Worm (Caenorhabditis elegans) whole organism, late embryonic: ENCODE data around the gene T05A8.7.

ENCODE experiments used
- C38D4.7 ChIP-seq: fragments of 200-800 bp; sonication (Bioruptor generic); optimal IDR thresholded peaks from 2 replicates; lab custom pipeline; 2018; ENCODE audit warnings: mild to moderate bottlenecking, missing genetic modification characterization, moderate library complexity, missing compliant biosample characterization
- T23F11.4 ChIP-seq: fragments of 200-800 bp; sonication (Bioruptor generic); optimal IDR thresholded peaks from 2 replicates; lab custom pipeline; 2018; ENCODE audit warnings: mild to moderate bottlenecking, missing genetic modification characterization, missing compliant biosample characterization
- Y22D7AL.16 ChIP-seq: sonication (generic microtip); optimal IDR thresholded peaks from 2 replicates; lab custom pipeline; 2016; ENCODE audit warnings: missing genetic modification characterization, missing compliant biosample characterization
- ahr-1 ChIP-seq: sonication (generic microtip); optimal IDR thresholded peaks from 2 replicates; lab custom pipeline; 2016; ENCODE audit warnings: missing genetic modification characterization, missing compliant biosample characterization
- ceh-14 ChIP-seq: sonication (generic microtip); optimal IDR thresholded peaks from 2 replicates; lab custom pipeline; 2016; ENCODE audit warnings: missing genotype, missing genetic modification characterization, missing compliant biosample characterization
- ceh-19 ChIP-seq: fragments of 200-800 bp; sonication (Bioruptor generic); optimal IDR thresholded peaks from 2 replicates; lab custom pipeline; 2018; ENCODE audit warnings: mild to moderate bottlenecking, missing genetic modification characterization, missing compliant biosample characterization
- ceh-2 ChIP-seq: sonication (generic microtip); optimal IDR thresholded peaks from 2 replicates; lab custom pipeline; 2016; ENCODE audit warnings: missing genotype, missing genetic modification characterization, missing compliant biosample characterization
- ceh-31 ChIP-seq: sonication (generic microtip); optimal IDR thresholded peaks from 2 replicates; lab custom pipeline; 2016; ENCODE audit warnings: missing genetic modification characterization, missing compliant biosample characterization
- ceh-34 ChIP-seq: sonication (generic microtip); optimal IDR thresholded peaks from 2 replicates; lab custom pipeline; 2016; ENCODE audit warnings: mild to moderate bottlenecking, missing genetic modification characterization, missing compliant biosample characterization
- ceh-45 ChIP-seq: fragments of 200-800 bp; sonication (Bioruptor generic); IDR thresholded peaks from 2 replicates; pipeline ENCODE4 v1.3.6; 2022; ENCODE audit warnings: missing genetic modification reagents, missing genetic modification characterization, missing compliant biosample characterization
- ceh-6 ChIP-seq: fragments of 200-800 bp; sonication (Bioruptor generic); optimal IDR thresholded peaks from 2 replicates; lab custom pipeline; 2018; ENCODE audit warnings: mild to moderate bottlenecking, missing genetic modification characterization, missing compliant biosample characterization
- ceh-9 ChIP-seq: sonication (generic microtip); optimal IDR thresholded peaks from 2 replicates; lab custom pipeline; 2016; ENCODE audit warnings: mild to moderate bottlenecking, missing genetic modification characterization, inconsistent platforms, missing compliant biosample characterization
- che-1 ChIP-seq: sonication (generic microtip); optimal IDR thresholded peaks from 2 replicates; lab custom pipeline; 2016; ENCODE audit warnings: mild to moderate bottlenecking, missing genetic modification characterization, missing compliant biosample characterization
- ets-4 ChIP-seq: sonication (generic microtip); optimal IDR thresholded peaks from 2 replicates; lab custom pipeline; 2016; ENCODE audit warnings: missing genetic modification characterization, missing compliant biosample characterization
- eyg-1 ChIP-seq: sonication (generic microtip); optimal IDR thresholded peaks from 2 replicates; lab custom pipeline; 2016; ENCODE audit warnings: missing genotype, missing genetic modification characterization, missing compliant biosample characterization
- fax-1 ChIP-seq: sonication (generic microtip); optimal IDR thresholded peaks from 2 replicates; lab custom pipeline; 2016; ENCODE audit warnings: missing genotype, missing genetic modification characterization, missing compliant biosample characterization
- fkh-10 ChIP-seq: fragments of 150-350 bp; optimal IDR thresholded peaks from 2 replicates; lab custom pipeline; 2014; ENCODE audit warnings: missing biosample characterization, missing genetic modification reagents, missing genetic modification characterization
- gmeb-2 ChIP-seq: sonication (generic microtip); optimal IDR thresholded peaks from 2 replicates; lab custom pipeline; 2016; ENCODE audit warnings: missing genetic modification characterization, inconsistent platforms, missing compliant biosample characterization
- hlh-13 ChIP-seq: fragments of 200-800 bp; sonication (Bioruptor generic); optimal IDR thresholded peaks from 2 replicates; lab custom pipeline; 2018; ENCODE audit warnings: mild to moderate bottlenecking, missing genetic modification characterization, missing compliant biosample characterization
- hlh-15 ChIP-seq: sonication (generic microtip); optimal IDR thresholded peaks from 2 replicates; lab custom pipeline; 2016; ENCODE audit warnings: missing genetic modification characterization, missing compliant biosample characterization
- hlh-8 ChIP-seq: sonication (generic microtip); optimal IDR thresholded peaks from 2 replicates; lab custom pipeline; 2016; ENCODE audit warnings: missing genotype, missing genetic modification characterization, missing compliant biosample characterization
- lim-6 ChIP-seq: sonication (generic microtip); optimal IDR thresholded peaks from 2 replicates; lab custom pipeline; 2016; ENCODE audit warnings: missing genetic modification characterization, missing compliant biosample characterization
- lin-11 ChIP-seq: fragments of 200-800 bp; sonication (Bioruptor generic); optimal IDR thresholded peaks from 2 replicates; lab custom pipeline; 2018; ENCODE audit warnings: mild to moderate bottlenecking, missing genetic modification characterization, missing compliant biosample characterization
- madf-2 ChIP-seq: sonication (generic microtip); optimal IDR thresholded peaks from 2 replicates; lab custom pipeline; 2017; ENCODE audit warnings: missing genetic modification characterization, missing compliant biosample characterization
- mec-3 ChIP-seq: sonication (generic microtip); optimal IDR thresholded peaks from 2 replicates; lab custom pipeline; 2016; ENCODE audit warnings: borderline replicate concordance, missing genetic modification characterization, missing compliant biosample characterization
- nfya-1 ChIP-seq: sonication (generic microtip); optimal IDR thresholded peaks from 2 replicates; lab custom pipeline; 2017; ENCODE audit warnings: missing genetic modification characterization, mild to moderate bottlenecking, missing compliant biosample characterization, antibody characterized with exemption, moderate library complexity
- nhr-232 ChIP-seq: sonication (generic microtip); optimal IDR thresholded peaks from 2 replicates; lab custom pipeline; 2016; ENCODE audit warnings: missing genetic modification characterization, missing compliant biosample characterization
- npax-4 ChIP-seq: sonication (generic microtip); optimal IDR thresholded peaks from 2 replicates; lab custom pipeline; 2016; ENCODE audit warnings: missing genetic modification characterization, missing compliant biosample characterization
- pag-3 ChIP-seq: sonication (generic microtip); optimal IDR thresholded peaks from 2 replicates; lab custom pipeline; 2016; ENCODE audit warnings: missing compliant biosample characterization, missing genetic modification characterization, borderline replicate concordance
- pat-9 ChIP-seq: fragments of 200-800 bp; sonication (Bioruptor generic); optimal IDR thresholded peaks from 2 replicates; lab custom pipeline; 2018; ENCODE audit warnings: mild to moderate bottlenecking, missing genetic modification characterization, moderate library complexity, missing compliant biosample characterization
- pax-1 ChIP-seq: fragments of 150-350 bp; optimal IDR thresholded peaks from 2 replicates; lab custom pipeline; 2014; ENCODE audit warnings: missing biosample characterization, missing genetic modification characterization
- pha-2 ChIP-seq: sonication (generic microtip); optimal IDR thresholded peaks from 2 replicates; lab custom pipeline; 2017; ENCODE audit warnings: mild to moderate bottlenecking, missing genetic modification characterization, missing compliant biosample characterization
- pha-4 ChIP-seq: fragments of 150-350 bp; optimal IDR thresholded peaks from 2 replicates; lab custom pipeline; 2018; ENCODE audit warnings: missing biosample characterization, missing genetic modification reagents, missing genetic modification characterization
- pqm-1 ChIP-seq: sonication (generic microtip); optimal IDR thresholded peaks from 2 replicates; lab custom pipeline; 2016; ENCODE audit warnings: missing genetic modification characterization, missing compliant biosample characterization
- pros-1 ChIP-seq: fragments of 150-350 bp; optimal IDR thresholded peaks from 2 replicates; lab custom pipeline; 2014; ENCODE audit warnings: missing biosample characterization, missing genetic modification reagents, missing genetic modification characterization
- sox-2 ChIP-seq: fragments of 200-800 bp; sonication (Bioruptor generic); IDR thresholded peaks from 2 replicates; pipeline ENCODE4 v1.3.6; 2022; ENCODE audit warnings: missing genetic modification reagents, missing genetic modification characterization, missing compliant biosample characterization
- sox-4 ChIP-seq: sonication (generic microtip); optimal IDR thresholded peaks from 2 replicates; lab custom pipeline; 2017; ENCODE audit warnings: mild to moderate bottlenecking, missing genetic modification characterization, inconsistent platforms, missing compliant biosample characterization
- ttx-3 ChIP-seq: sonication (generic microtip); optimal IDR thresholded peaks from 2 replicates; lab custom pipeline; 2016; ENCODE audit warnings: missing genetic modification reagents, missing genetic modification characterization, missing compliant biosample characterization
- unc-3 ChIP-seq, 2 experiments: fragments of 200-800 bp in 1 of 2; sonication (Bioruptor generic) in 1 of 2; sonication (generic microtip) in 1 of 2; conservative IDR thresholded peaks in 1 of 2; optimal IDR thresholded peaks in 1 of 2; 2 replicates each; pipeline versions ENCODE4 v1.3.6 to Lab custom; 2016 to 2022; ENCODE audit warnings: missing compliant biosample characterization in 2 of 2, missing genetic modification characterization in 2 of 2, missing genetic modification reagents in 1 of 2
- unc-42 ChIP-seq: sonication (generic microtip); optimal IDR thresholded peaks from 2 replicates; lab custom pipeline; 2016; ENCODE audit warnings: missing genotype, missing genetic modification characterization, missing compliant biosample characterization
- unc-55 ChIP-seq: sonication (generic microtip); optimal IDR thresholded peaks from 2 replicates; lab custom pipeline; 2017; ENCODE audit warnings: missing biosample characterization, missing genetic modification reagents, missing genetic modification characterization
- unc-86 ChIP-seq: sonication (generic microtip); optimal IDR thresholded peaks from 2 replicates; lab custom pipeline; 2016; ENCODE audit warnings: missing genetic modification characterization, missing compliant biosample characterization
- zip-5 ChIP-seq: sonication (generic microtip); optimal IDR thresholded peaks from 2 replicates; lab custom pipeline; 2016; ENCODE audit warnings: missing genetic modification characterization, missing compliant biosample characterization
- ztf-16 ChIP-seq: sonication (generic microtip); optimal IDR thresholded peaks from 2 replicates; lab custom pipeline; 2017; ENCODE audit warnings: missing genetic modification characterization, missing compliant biosample characterization

The T05A8.7 gene

DNA sequence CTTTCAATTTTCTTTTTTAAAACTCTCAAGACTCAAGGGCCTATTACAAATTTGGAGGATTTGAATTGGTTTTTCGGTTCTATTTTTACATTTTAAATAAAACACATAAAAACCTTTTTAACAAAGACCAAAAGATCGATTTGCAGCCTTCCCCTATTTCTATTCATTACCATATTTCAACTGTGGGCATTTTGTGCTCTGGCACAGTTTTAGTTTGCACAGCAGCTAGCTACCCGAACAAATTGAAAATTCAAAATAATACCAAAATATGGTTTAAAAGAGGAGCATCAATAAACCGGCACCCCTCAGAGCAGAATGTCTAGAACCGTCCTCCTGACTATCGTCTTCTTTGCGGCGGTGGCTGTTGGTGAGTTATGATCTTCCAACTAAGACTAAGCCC, 39.2 kb upstream of the T05A8.7 start, which contains the start of gene F08D12.2:
TSS of gene F08D12.2 (plus strand) at position 301 of the 400 bp plus-strand sequence.
- TF ChIP-seq nfya-1 (tag; lab: Kevin White, UChicago) (no peak), lim-6 (tag; lab: Kevin White, UChicago) (no peak), sox-2 (GFP tag; lab: Robert Waterston, UW) (no peak), lin-11 (tag; lab: Kevin White, UChicago) (no peak), fax-1 (tag; lab: Kevin White, UChicago) (no peak), pha-4 (tag; lab: Kevin White, UChicago) (no peak), pag-3 (no peak), che-1 (tag; lab: Kevin White, UChicago) (no peak), pax-1 (tag; lab: Kevin White, UChicago) (no peak), zip-5 (no peak), sox-4 (tag; lab: Kevin White, UChicago) (no peak), unc-55 (GFP tag; lab: Kevin White, UChicago) (no peak)

DNA sequence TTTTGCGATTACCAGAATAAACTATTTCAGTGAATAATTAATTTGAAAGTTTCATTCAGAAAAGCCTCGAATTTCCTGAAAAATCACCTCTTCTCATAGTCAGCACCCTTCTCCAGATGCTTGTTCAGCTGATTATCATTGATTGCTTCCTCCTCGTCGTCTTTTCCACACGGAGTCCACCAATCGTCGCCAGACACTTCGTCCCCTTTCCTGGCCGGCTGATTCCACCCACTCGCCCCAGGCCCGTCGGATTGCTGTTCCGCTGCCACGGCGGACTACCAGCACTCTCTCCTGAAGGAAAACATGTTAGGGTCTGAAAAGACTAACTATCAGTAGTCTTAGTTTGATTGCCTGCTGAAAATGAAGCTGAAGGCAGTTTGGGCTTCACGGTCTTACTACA, 38.7 kb upstream of the T05A8.7 start:
- TF ChIP-seq hlh-15 (tag; lab: Kevin White, UChicago) (no peak), ceh-31 (no peak), ets-4 (tag; lab: Kevin White, UChicago) (no peak), eyg-1 (tag; lab: Kevin White, UChicago) (no peak), ahr-1 (tag; lab: Kevin White, UChicago) (no peak), Y22D7AL.16 (tag; lab: Kevin White, UChicago) (no peak), pha-2 (no peak), ceh-6 (GFP tag; lab: Kevin White, UChicago) (no peak), fax-1 (tag; lab: Kevin White, UChicago) (no peak), pqm-1 (tag; lab: Kevin White, UChicago) (no peak), T23F11.4 (GFP tag; lab: Kevin White, UChicago) (no peak), ztf-16 (no peak), ttx-3 (no peak)
- TF ChIP-seq, all 69 proteins: peak for 0

DNA sequence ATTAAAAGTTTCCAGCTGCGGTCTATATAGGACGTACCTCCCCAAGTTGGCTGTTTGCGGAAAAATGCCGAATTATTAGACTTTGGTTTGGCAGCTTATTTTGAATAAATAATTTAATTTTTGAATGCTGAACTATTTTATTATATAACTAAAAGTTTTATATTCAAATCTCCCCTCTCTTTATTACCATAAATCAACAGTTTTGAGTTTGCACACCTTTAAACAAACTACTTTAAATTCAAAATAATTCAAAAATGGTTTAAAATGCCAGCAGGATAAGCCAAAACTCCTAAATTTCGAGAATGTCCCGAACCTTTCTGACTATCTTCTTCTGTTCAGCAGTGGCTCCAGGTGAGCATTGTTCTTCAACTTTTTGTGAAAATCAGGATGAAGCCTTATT, 37.1 kb upstream of the T05A8.7 start, which contains the start of gene F08D12.3:
TSS of gene F08D12.3 (plus strand) at position 301 of the 400 bp plus-strand sequence.
- TF ChIP-seq pax-1 (tag; lab: Kevin White, UChicago): no peak
- TF ChIP-seq madf-2 (tag; lab: Kevin White, UChicago): no peak
- TF ChIP-seq unc-42 (tag; lab: Kevin White, UChicago): no peak
- no peak for TF ChIP-seq pqm-1 (tag; lab: Kevin White, UChicago)
- no peak for TF ChIP-seq C38D4.7 (GFP tag; lab: Kevin White, UChicago)
- TF ChIP-seq unc-86: no peak
- TF ChIP-seq T23F11.4 (GFP tag; lab: Kevin White, UChicago): no peak
- TF ChIP-seq hlh-13 (GFP tag; lab: Kevin White, UChicago): no peak
- no peak for TF ChIP-seq npax-4 (tag; lab: Kevin White, UChicago)
- TF ChIP-seq eyg-1 (tag; lab: Kevin White, UChicago): no peak
- TF ChIP-seq ets-4 (tag; lab: Kevin White, UChicago): no peak
- TF ChIP-seq pros-1: no peak
- no peak for TF ChIP-seq ceh-9
- TF ChIP-seq ceh-45 (GFP tag; lab: Robert Waterston, UW): no peak
- TF ChIP-seq hlh-8: no peak
- TF ChIP-seq unc-3 (GFP tag; conservative IDR thresholded peaks at IDR 0.05; lab: Robert Waterston, UW): no peak
- no peak for TF ChIP-seq unc-3 (tag; optimal IDR thresholded peaks at IDR 0.05; lab: Kevin White, UChicago)

DNA sequence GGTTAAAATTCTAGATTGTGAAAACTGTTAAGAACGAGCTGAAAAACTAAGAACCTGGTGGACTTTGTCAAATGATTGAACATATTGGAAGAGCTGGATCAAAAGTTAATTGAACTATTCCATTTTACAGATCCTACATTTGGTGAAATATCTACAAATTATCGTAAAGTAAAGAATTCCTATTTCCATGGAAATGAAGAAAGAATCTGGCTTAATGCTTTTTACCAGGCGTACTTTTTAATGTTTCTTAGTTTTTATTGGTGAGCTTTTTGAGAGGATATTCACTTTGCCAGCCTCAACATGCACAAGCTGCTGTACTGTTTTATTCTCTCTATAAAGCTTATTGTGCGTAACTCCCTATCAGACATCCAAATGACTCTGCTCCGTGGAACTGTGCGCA, 35.7 kb upstream of the T05A8.7 start, which contains the start of gene F08D12.4:
TSS of gene F08D12.4 (plus strand) at position 301 of the 400 bp plus-strand sequence.
- TF ChIP-seq pat-9 (tag; lab: Kevin White, UChicago): no peak
- TF ChIP-seq pax-1 (tag; lab: Kevin White, UChicago): no peak
- no peak for TF ChIP-seq gmeb-2 (tag; lab: Kevin White, UChicago)
- no peak for TF ChIP-seq pros-1
- TF ChIP-seq ceh-19 (GFP tag; lab: Kevin White, UChicago): no peak
- TF ChIP-seq ceh-2 (tag; lab: Kevin White, UChicago): no peak
- no peak for TF ChIP-seq ceh-14 (tag; lab: Kevin White, UChicago)
- no peak for TF ChIP-seq pqm-1 (tag; lab: Kevin White, UChicago)
- TF ChIP-seq fax-1 (tag; lab: Kevin White, UChicago): no peak
- no peak for TF ChIP-seq ceh-34
- no peak for TF ChIP-seq ets-4 (tag; lab: Kevin White, UChicago)
- no peak for TF ChIP-seq nhr-232 (tag; lab: Kevin White, UChicago)
- TF ChIP-seq che-1 (tag; lab: Kevin White, UChicago): no peak
- TF ChIP-seq npax-4 (tag; lab: Kevin White, UChicago): no peak
- no peak for TF ChIP-seq ceh-9
- TF ChIP-seq mec-3 (tag; lab: Kevin White, UChicago): no peak
- no peak for TF ChIP-seq fkh-10 (GFP tag; lab: Kevin White, UChicago)
- no peak for TF ChIP-seq unc-3 (GFP tag; conservative IDR thresholded peaks at IDR 0.05; lab: Robert Waterston, UW)
- TF ChIP-seq unc-3 (tag; optimal IDR thresholded peaks at IDR 0.05; lab: Kevin White, UChicago): no peak
- no peak for TF ChIP-seq pha-4 (tag; lab: Kevin White, UChicago)
- TF ChIP-seq ttx-3: no peak
